Worm (Caenorhabditis elegans) whole organism, early embryonic: ENCODE results near the gene spot-1.

Experiments
- B0310.2 ChIP-seq: sonication (generic microtip); optimal IDR thresholded peaks from 2 replicates; lab custom pipeline; 2016; ENCODE audit warnings: mild to moderate bottlenecking, missing genetic modification characterization, missing compliant biosample characterization
- F13C5.2 ChIP-seq: sonication (generic microtip); optimal IDR thresholded peaks from 2 replicates; lab custom pipeline; 2017; ENCODE audit warnings: mild to moderate bottlenecking, missing genetic modification characterization, inconsistent platforms, missing compliant biosample characterization
- aly-1 ChIP-seq: sonication (generic microtip); optimal IDR thresholded peaks from 2 replicates; lab custom pipeline; 2016; ENCODE audit warnings: missing genetic modification characterization, missing compliant biosample characterization
- ama-1 ChIP-seq: fragments of 150-350 bp; optimal IDR thresholded peaks from 2 replicates; lab custom pipeline; 2014
- ceh-13 ChIP-seq: fragments of 200-800 bp; sonication (Bioruptor generic); optimal IDR thresholded peaks from 2 replicates; lab custom pipeline; 2018; ENCODE audit warnings: mild to moderate bottlenecking, missing genetic modification characterization, missing compliant biosample characterization
- ceh-36 ChIP-seq: sonication (generic microtip); optimal IDR thresholded peaks from 2 replicates; lab custom pipeline; 2016; ENCODE audit warnings: missing genetic modification characterization, inconsistent platforms, missing compliant biosample characterization
- flt-1 ChIP-seq: fragments of 200-800 bp; sonication (Bioruptor generic); IDR thresholded peaks from 2 replicates; pipeline ENCODE4 v1.3.6; 2022; ENCODE audit warnings: missing genetic modification characterization, missing compliant biosample characterization
- hmbx-1 ChIP-seq: sonication (generic microtip); optimal IDR thresholded peaks from 2 replicates; lab custom pipeline; 2016; ENCODE audit warnings: mild to moderate bottlenecking, missing genetic modification characterization, missing compliant biosample characterization
- hmg-4 ChIP-seq: fragments of 200-800 bp; sonication (Bioruptor generic); optimal IDR thresholded peaks from 2 replicates; lab custom pipeline; 2018; ENCODE audit warnings: mild to moderate bottlenecking, missing genetic modification characterization, missing compliant biosample characterization
- hnd-1 ChIP-seq: sonication (generic microtip); optimal IDR thresholded peaks from 2 replicates; lab custom pipeline; 2016; ENCODE audit warnings: missing genetic modification characterization, missing compliant biosample characterization
- pes-1 ChIP-seq: fragments of 200-800 bp; sonication (Bioruptor generic); IDR thresholded peaks from 2 replicates; pipeline ENCODE4 v1.3.6; 2022; ENCODE audit warnings: missing genetic modification reagents, missing genetic modification characterization, missing compliant biosample characterization
- scrt-1 ChIP-seq: fragments of 200-800 bp; sonication (Bioruptor generic); IDR thresholded peaks from 2 replicates; pipeline ENCODE4 v1.3.6; 2022; ENCODE audit warnings: missing genetic modification characterization, missing compliant biosample characterization
- sea-1 ChIP-seq: fragments of 200-800 bp; sonication (Bioruptor generic); conservative IDR thresholded peaks from 2 replicates; pipeline ENCODE4 v1.3.6; 2022; ENCODE audit warnings: missing genetic modification characterization, missing compliant biosample characterization
- tbx-11 ChIP-seq: fragments of 200-800 bp; sonication (Bioruptor generic); IDR thresholded peaks from 2 replicates; pipeline ENCODE4 v1.3.6; 2022; ENCODE audit warnings: missing genetic modification characterization, missing compliant biosample characterization
- tbx-37 ChIP-seq: fragments of 200-800 bp; sonication (Bioruptor generic); conservative IDR thresholded peaks from 2 replicates; pipeline ENCODE4 v1.3.6; 2022; ENCODE audit warnings: missing genetic modification reagents, missing genetic modification characterization, missing compliant biosample characterization
- tra-4 ChIP-seq: sonication (generic microtip); optimal IDR thresholded peaks from 2 replicates; lab custom pipeline; 2017; ENCODE audit warnings: missing genetic modification characterization, missing compliant biosample characterization

Gene spot-1

ce11 chrIII:7226607-7227006, 50.5 kb downstream of the spot-1 start, which contains the start of gene hsp-75:
hsp-75 (minus strand) TSS chrIII:7226707.
- TF ChIP-seq hmg-4 (GFP tag; lab: Kevin White, UChicago) (no peak), F13C5.2 (tag; lab: Kevin White, UChicago) (no peak), aly-1 (tag; lab: Kevin White, UChicago) (no peak), hnd-1 (tag; lab: Kevin White, UChicago) (no peak), sea-1 (GFP tag; lab: Robert Waterston, UW) (no peak), hmbx-1 (tag; lab: Kevin White, UChicago) (no peak), tbx-11 (GFP tag; lab: Robert Waterston, UW) (no peak), tra-4 (tag; lab: Kevin White, UChicago) (no peak), ceh-36 (tag; lab: Kevin White, UChicago) (no peak), flt-1 (no peak), pes-1 (GFP tag; lab: Robert Waterston, UW) (no peak), ceh-13 (GFP tag; lab: Kevin White, UChicago) (no peak), scrt-1 (no peak), B0310.2 (tag; lab: Kevin White, UChicago) (no peak), tbx-37 (GFP tag; lab: Robert Waterston, UW) (no peak), ama-1 (no peak)
